Worm (Caenorhabditis elegans): ENCODE results near the gene K07H8.11.

Gene K07H8.11

DNA sequence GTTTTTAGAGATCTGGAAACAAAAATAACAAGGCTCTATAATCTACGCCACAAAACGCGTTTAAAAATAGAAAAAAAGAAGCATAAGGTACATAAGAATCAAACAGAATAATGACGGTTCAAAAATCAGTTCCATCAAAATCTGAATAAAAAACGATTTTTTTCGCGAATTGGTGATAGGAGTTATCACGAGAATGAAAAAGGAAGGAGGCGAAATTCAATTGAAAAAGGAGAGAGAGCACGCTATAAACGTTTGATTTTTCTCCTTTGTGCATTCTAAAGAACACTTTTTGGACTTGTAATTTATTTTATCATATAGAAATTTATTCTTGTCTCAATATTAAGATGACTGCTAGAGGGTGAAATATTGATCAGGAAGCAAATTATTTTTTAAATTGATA is 23.8 kb downstream of the K07H8.11 start:
- TF ChIP-seq nhr-80 (tag; optimal IDR thresholded peaks at IDR 0.05) (peak; percentile 74), let-607 (tag; optimal IDR thresholded peaks at IDR 0.05) (no peak), mxl-1 (tag; optimal IDR thresholded peaks at IDR 0.05) (no peak), hmg-20 (GFP tag; IDR thresholded peaks at IDR 0.05) (no peak), repo-1 (tag; optimal IDR thresholded peaks at IDR 0.05) (no peak), nfya-1 (tag; optimal IDR thresholded peaks at IDR 0.05; ENCODE audit: borderline replicate concordance, insufficient read depth) (no peak)

DNA sequence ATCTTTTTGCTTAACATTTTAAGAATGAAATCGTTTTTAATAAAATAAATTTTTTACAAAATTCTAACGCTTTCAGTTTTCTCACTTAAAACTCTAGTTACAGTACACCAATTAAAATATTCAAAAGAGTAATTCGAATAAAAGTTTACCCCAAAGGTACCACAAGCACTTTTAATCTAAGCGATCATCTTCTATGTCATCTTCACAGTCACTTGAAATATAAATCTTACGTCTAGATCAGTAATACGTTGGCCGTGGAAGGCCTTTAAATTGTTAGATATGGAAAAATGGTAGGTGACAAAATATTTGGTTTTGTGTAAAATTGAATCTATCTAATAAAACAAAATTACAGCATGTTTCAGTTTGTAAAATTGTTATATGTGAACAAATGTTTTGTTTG is 27.8 kb downstream of the K07H8.11 start:
- TF ChIP-seq ceh-40 (GFP tag; IDR thresholded peaks at IDR 0.05) (no peak), tlf-1 (GFP tag; optimal IDR thresholded peaks at IDR 0.05) (no peak), aptf-2 (GFP tag; conservative IDR thresholded peaks at IDR 0.05) (no peak), cebp-2 (GFP tag; IDR thresholded peaks at IDR 0.05) (no peak), rcor-1 (GFP tag; IDR thresholded peaks at IDR 0.05) (no peak), Y56A3A.18 (GFP tag; IDR thresholded peaks at IDR 0.05) (no peak), aptf-3 (GFP tag; IDR thresholded peaks at IDR 0.05) (no peak), lin-35 (GFP tag; optimal IDR thresholded peaks at IDR 0.05) (no peak), zfh-2 (GFP tag; conservative IDR thresholded peaks at IDR 0.05) (no peak), ceh-27 (GFP tag; optimal IDR thresholded peaks at IDR 0.05) (no peak), hsf-1 (GFP tag; IDR thresholded peaks at IDR 0.05) (no peak), lsy-27 (tag; optimal IDR thresholded peaks at IDR 0.05; ENCODE audit: borderline replicate concordance, insufficient read depth) (no peak), egl-18 (GFP tag; IDR thresholded peaks at IDR 0.05) (no peak), ceh-79 (tag; optimal IDR thresholded peaks at IDR 0.05) (no peak), ceh-58 (GFP tag; IDR thresholded peaks at IDR 0.05) (no peak), lin-26 (GFP tag; IDR thresholded peaks at IDR 0.05) (no peak), bed-1 (GFP tag; IDR thresholded peaks at IDR 0.05) (no peak), Y53F4B.3 (GFP tag; IDR thresholded peaks at IDR 0.05) (no peak)

DNA sequence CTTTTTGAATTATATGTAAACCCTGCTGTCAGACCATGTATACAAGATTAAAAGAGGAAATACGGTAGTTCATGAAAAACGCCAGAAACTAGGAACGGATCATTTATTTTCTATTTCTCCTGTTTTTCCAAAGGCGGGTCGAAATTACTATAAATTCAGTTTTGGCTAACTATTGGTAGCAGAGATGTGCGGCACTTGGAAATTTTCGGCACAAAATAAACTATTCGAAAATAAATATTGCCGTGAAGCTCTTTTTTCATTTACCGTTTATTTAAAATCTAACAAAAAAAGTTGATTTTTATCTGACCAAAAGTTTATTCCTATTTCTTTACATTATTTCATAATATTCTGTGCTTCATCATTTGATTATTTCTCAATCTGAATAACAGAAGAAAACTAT is 31.0 kb downstream of the K07H8.11 start, which contains the start of gene T09A12.1:
Gene T09A12.1, plus strand, starts transcription at position 301 of the 400 bp plus-strand sequence.
- TF ChIP-seq unc-62 (GFP tag; optimal IDR thresholded peaks at IDR 0.05) (no peak), ZK185.1 (tag; optimal IDR thresholded peaks at IDR 0.05; ENCODE audit: poor library complexity, severe bottlenecking) (no peak), die-1 (tag; optimal IDR thresholded peaks at IDR 0.05) (no peak)

DNA sequence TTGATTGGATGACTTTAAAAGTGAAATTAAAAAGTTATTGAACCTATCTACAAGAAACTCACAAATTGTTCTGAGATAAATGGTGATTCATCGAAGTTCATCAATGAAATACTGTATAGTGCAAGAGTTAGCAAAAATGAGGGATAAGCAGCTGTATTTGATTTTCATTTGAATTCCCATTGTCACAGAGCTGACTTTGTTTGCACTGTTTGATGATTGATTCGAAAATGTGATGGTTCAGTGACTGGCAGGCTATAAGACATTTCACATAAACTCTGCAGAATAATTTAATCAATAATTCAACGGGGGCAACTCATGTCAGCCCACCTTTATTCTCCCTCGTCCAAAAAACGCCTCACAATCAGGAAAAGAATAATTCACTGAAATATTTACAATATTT is 31.5 kb downstream of the K07H8.11 start, which contains the start of gene T09A12.8:
Gene T09A12.8, minus strand, starts transcription at position 101 of the 400 bp plus-strand sequence.
- TF ChIP-seq hrde-1 (tag; optimal IDR thresholded peaks at IDR 0.05; ENCODE audit: borderline replicate concordance) (no peak), die-1 (tag; optimal IDR thresholded peaks at IDR 0.05) (no peak), aptf-2 (GFP tag; conservative IDR thresholded peaks at IDR 0.05) (no peak), lin-54 (GFP tag; optimal IDR thresholded peaks at IDR 0.05) (no peak), D2030.7 (GFP tag; IDR thresholded peaks at IDR 0.05) (no peak), tbx-9 (tag; optimal IDR thresholded peaks at IDR 0.05; ENCODE audit: borderline replicate concordance) (no peak), F55B11.4 (tag; optimal IDR thresholded peaks at IDR 0.05; ENCODE audit: borderline replicate concordance, insufficient read depth) (no peak), sdz-38 (tag; optimal IDR thresholded peaks at IDR 0.05) (no peak), lir-1 (GFP tag; conservative IDR thresholded peaks at IDR 0.05) (no peak), snpc-1.1 (tag; optimal IDR thresholded peaks at IDR 0.05; ENCODE audit: insufficient read depth) (no peak), hlh-26 (GFP tag; conservative IDR thresholded peaks at IDR 0.05) (no peak), C06A6.2 (GFP tag; conservative IDR thresholded peaks at IDR 0.05) (no peak), B0336.3 (GFP tag; IDR thresholded peaks at IDR 0.05) (no peak), ceh-100 (GFP tag; IDR thresholded peaks at IDR 0.05) (no peak), dpff-1 (tag; optimal IDR thresholded peaks at IDR 0.05) (no peak), atf-7 (tag; optimal IDR thresholded peaks at IDR 0.05) (no peak), ztf-6 (GFP tag; IDR thresholded peaks at IDR 0.05) (no peak), ama-1 (optimal IDR thresholded peaks at IDR 0.05) (no peak), ama-1 (GFP tag; optimal IDR thresholded peaks at IDR 0.05) (no peak), let-607 (tag; optimal IDR thresholded peaks at IDR 0.05) (no peak)

Data from whole organism, young adult.